Worm (Caenorhabditis elegans): ENCODE measurements around the gene H11E01.3.

DNA sequence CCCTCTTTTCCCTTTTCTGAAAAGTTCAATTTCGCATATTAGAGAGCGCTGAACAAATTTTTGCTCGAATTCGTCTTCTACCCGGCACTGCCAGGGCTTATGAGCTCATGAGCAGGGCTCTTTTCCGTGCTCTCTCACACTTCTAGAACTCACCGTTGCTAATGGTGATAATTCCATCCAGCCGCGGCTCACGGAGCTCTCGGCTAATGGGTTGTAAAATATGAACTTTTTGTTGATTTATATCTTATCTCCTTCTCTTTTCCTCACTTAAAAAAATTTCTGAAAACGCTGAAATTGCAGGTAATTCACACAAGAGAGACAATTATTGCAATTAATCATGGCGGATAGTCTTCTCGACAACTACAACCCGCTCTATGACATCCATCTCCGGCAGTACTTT is at the start of gene H11E01.3:
- TF ChIP-seq ceh-40 (GFP tag; IDR thresholded peaks at IDR 0.05) = no peak
- TF ChIP-seq unc-130 (GFP tag; optimal IDR thresholded peaks at IDR 0.05) = no peak

All from whole organism, young adult.